Worm (Caenorhabditis elegans): ENCODE measurements around the gene C54G10.1.

ce11 chrV:14665728-14666127, 24.8 kb downstream of the C54G10.1 start, which contains the start of gene C47E8.1:
- no peak for TF ChIP-seq elt-1 (tag; optimal IDR thresholded peaks at IDR 0.05)
- TF ChIP-seq nhr-77 (tag; optimal IDR thresholded peaks at IDR 0.05): no peak
- no peak for TF ChIP-seq elt-2 (tag; optimal IDR thresholded peaks at IDR 0.05)
- no peak for TF ChIP-seq pqm-1 (tag; optimal IDR thresholded peaks at IDR 0.05)
